Worm (Caenorhabditis elegans) whole organism, young adult: ENCODE results near the gene C38H2.3.

Experiments
- ama-1 ChIP-seq, 3 experiments: fragments of 150-350 bp in 1 of 3; sonication (generic microtip) in 2 of 3; optimal IDR thresholded peaks; 2 replicates each; lab custom pipeline; 2014 to 2018; ENCODE audit warnings: missing biosample characterization in 2 of 3, missing genetic modification characterization in 2 of 3, missing genetic modification reagents in 2 of 3
- bed-2 ChIP-seq: fragments of 200-800 bp; sonication (Bioruptor generic); IDR thresholded peaks from 2 replicates; pipeline ENCODE4 v1.3.6; 2022; ENCODE audit warnings: missing genetic modification reagents, missing genetic modification characterization, missing compliant biosample characterization
- efl-1 ChIP-seq: fragments of 150-350 bp; optimal IDR thresholded peaks from 2 replicates; lab custom pipeline; 2014; ENCODE audit warnings: missing biosample characterization, missing genetic modification reagents, missing genetic modification characterization
- hlh-26 ChIP-seq: fragments of 200-800 bp; sonication (Bioruptor generic); conservative IDR thresholded peaks from 2 replicates; pipeline ENCODE4 v1.3.6; 2022; ENCODE audit warnings: missing genetic modification reagents, missing genetic modification characterization, missing compliant biosample characterization
- madf-8 ChIP-seq: fragments of 200-800 bp; sonication (Bioruptor generic); conservative IDR thresholded peaks from 2 replicates; pipeline ENCODE4 v1.3.6; 2022; ENCODE audit warnings: missing genetic modification reagents, missing genetic modification characterization, missing compliant biosample characterization
- nfya-1 ChIP-seq: sonication (generic microtip); optimal IDR thresholded peaks from 2 replicates; lab custom pipeline; 2017; ENCODE audit warnings: antibody characterized with exemption, missing compliant biosample characterization, missing genetic modification characterization, borderline replicate concordance; ENCODE audit not compliant: insufficient read depth
- nhr-120 ChIP-seq: fragments of 200-800 bp; sonication (Bioruptor generic); IDR thresholded peaks from 2 replicates; pipeline ENCODE4 v1.3.6; 2022; ENCODE audit warnings: missing genetic modification characterization, missing compliant biosample characterization
- pha-4 ChIP-seq: fragments of 150-350 bp; sonication (generic microtip); optimal IDR thresholded peaks from 2 replicates; lab custom pipeline; 2014; ENCODE audit warnings: missing biosample characterization, missing genetic modification reagents, missing genetic modification characterization
- sea-2 ChIP-seq: fragments of 200-800 bp; sonication (Bioruptor generic); IDR thresholded peaks from 2 replicates; pipeline ENCODE4 v1.3.6; 2022; ENCODE audit warnings: missing genetic modification characterization, missing compliant biosample characterization
- snpc-1.1 ChIP-seq: sonication (generic microtip); optimal IDR thresholded peaks from 2 replicates; lab custom pipeline; 2017; ENCODE audit warnings: missing genetic modification characterization, mild to moderate bottlenecking, missing compliant biosample characterization, antibody characterized with exemption, moderate library complexity, missing genotype, missing genetic modification reagents; ENCODE audit not compliant: insufficient read depth

- no peak for TF ChIP-seq snpc-1.1
- no peak for TF ChIP-seq hlh-26 (GFP tag; lab: Robert Waterston, UW)
- TF ChIP-seq efl-1 (GFP tag; lab: Kevin White, UChicago), result no peak
- TF ChIP-seq sea-2, result no peak
- TF ChIP-seq pha-4 (tag; lab: Kevin White, UChicago), result no peak
- no peak for TF ChIP-seq ama-1 (optimal IDR thresholded peaks at IDR 0.05; lab: Kevin White, UChicago)
- no peak for TF ChIP-seq ama-1 (GFP tag; optimal IDR thresholded peaks at IDR 0.05; lab: Kevin White, UChicago)
- no peak for TF ChIP-seq nhr-120 (GFP tag; lab: Robert Waterston, UW)
- no peak for TF ChIP-seq nfya-1 (tag; lab: Kevin White, UChicago)
- TF ChIP-seq bed-2 (GFP tag; lab: Robert Waterston, UW), result no peak
- no peak for TF ChIP-seq madf-8 (GFP tag; lab: Robert Waterston, UW)
Observed at ce11 chrIII:10396891-10397502, 10.6 kb upstream of the C38H2.3 start.
